Fruit fly (Drosophila melanogaster) whole organism, embryonic: ENCODE results near the gene St2.
A peak's percentile ranks its signal among the peaks of the same experiment; 100 is the strongest.

Source experiments
- Abd-B ChIP-seq: fragments of 200-800 bp; sonication (Bioruptor generic); optimal IDR thresholded peaks from 2 replicates; lab custom pipeline; 2018; ENCODE audit warnings: missing biosample characterization, mild to moderate bottlenecking, missing genetic modification characterization, moderate library complexity
- Atf-2 ChIP-seq: fragments of 200-800 bp; sonication (Bioruptor generic); optimal IDR thresholded peaks from 2 replicates; lab custom pipeline; 2016; ENCODE audit warnings: missing biosample characterization, missing genetic modification characterization
- Bdp1 ChIP-seq: fragments of 200-800 bp; sonication (Bioruptor generic); optimal IDR thresholded peaks from 3 replicates; lab custom pipeline; 2016; ENCODE audit warnings: missing biosample characterization, missing genetic modification characterization
- Blimp-1 ChIP-seq: fragments of 200-800 bp; sonication (Bioruptor generic); optimal IDR thresholded peaks from 3 replicates; lab custom pipeline; 2018; ENCODE audit warnings: missing biosample characterization, missing genetic modification characterization, mild to moderate bottlenecking, moderate library complexity, missing genetic modification reagents
- BtbVII ChIP-seq: fragments of 200-800 bp; sonication (Bioruptor generic); optimal IDR thresholded peaks from 3 replicates; lab custom pipeline; 2017; ENCODE audit warnings: missing biosample characterization, mild to moderate bottlenecking, missing genetic modification characterization
- CG11085 ChIP-seq: fragments of 200-800 bp; sonication (Bioruptor generic); IDR thresholded peaks from 2 replicates; pipeline ENCODE4 v1.3.6; 2022; ENCODE audit warnings: missing biosample characterization, missing genetic modification characterization
- CG11504 ChIP-seq: fragments of 200-800 bp; sonication (Bioruptor generic); optimal IDR thresholded peaks from 3 replicates; lab custom pipeline; 2019; ENCODE audit warnings: missing biosample characterization, mild to moderate bottlenecking, missing genetic modification characterization, moderate library complexity
- CG12071 ChIP-seq: fragments of 200-800 bp; sonication (Bioruptor generic); optimal IDR thresholded peaks from 3 replicates; lab custom pipeline; 2018; ENCODE audit warnings: missing biosample characterization, mild to moderate bottlenecking, missing genetic modification characterization
- CG13424 ChIP-seq: fragments of 200-800 bp; sonication (Bioruptor generic); optimal IDR thresholded peaks from 2 replicates; lab custom pipeline; 2019; ENCODE audit warnings: missing biosample characterization, mild to moderate bottlenecking, missing genetic modification characterization, moderate library complexity
- CG13894 ChIP-seq: fragments of 200-800 bp; sonication (Bioruptor generic); optimal IDR thresholded peaks from 3 replicates; lab custom pipeline; 2018; ENCODE audit warnings: missing biosample characterization, mild to moderate bottlenecking, missing genetic modification characterization, moderate library complexity
- CG15696 ChIP-seq: fragments of 200-800 bp; sonication (Bioruptor generic); optimal IDR thresholded peaks from 2 replicates; lab custom pipeline; 2019; ENCODE audit warnings: missing biosample characterization, mild to moderate bottlenecking, missing genetic modification characterization, moderate library complexity
- CG1603 ChIP-seq: fragments of 200-800 bp; sonication (Bioruptor generic); optimal IDR thresholded peaks from 2 replicates; lab custom pipeline; 2019; ENCODE audit warnings: missing biosample characterization, mild to moderate bottlenecking, missing genetic modification characterization, moderate library complexity
- CG17568 ChIP-seq: fragments of 200-800 bp; sonication (Bioruptor generic); optimal IDR thresholded peaks from 2 replicates; lab custom pipeline; 2018; ENCODE audit warnings: missing biosample characterization, mild to moderate bottlenecking, missing genetic modification characterization, moderate library complexity
- CG31388 ChIP-seq: fragments of 200-800 bp; sonication (Bioruptor generic); optimal IDR thresholded peaks from 2 replicates; lab custom pipeline; 2016; ENCODE audit warnings: missing biosample characterization, missing genetic modification characterization
- CG31441 ChIP-seq: fragments of 200-800 bp; sonication (Bioruptor generic); IDR thresholded peaks from 2 replicates; pipeline ENCODE4 v1.3.6; 2022; ENCODE audit warnings: missing biosample characterization, missing genetic modification characterization
- CG4617 ChIP-seq: fragments of 200-800 bp; sonication (Bioruptor generic); optimal IDR thresholded peaks from 3 replicates; lab custom pipeline; 2016; ENCODE audit warnings: missing biosample characterization, missing genetic modification characterization, borderline replicate concordance
- CG6654 ChIP-seq: fragments of 200-800 bp; sonication (Bioruptor generic); optimal IDR thresholded peaks from 2 replicates; lab custom pipeline; 2017; ENCODE audit warnings: missing biosample characterization, mild to moderate bottlenecking, missing genetic modification characterization
- CG7839 ChIP-seq: fragments of 200-800 bp; sonication (Bioruptor generic); optimal IDR thresholded peaks from 3 replicates; lab custom pipeline; 2018; ENCODE audit warnings: missing biosample characterization, mild to moderate bottlenecking, missing genetic modification characterization, moderate library complexity
- CG9932 ChIP-seq: fragments of 200-800 bp; sonication (Bioruptor generic); IDR thresholded peaks from 2 replicates; pipeline ENCODE4 v1.3.6; 2022; ENCODE audit warnings: missing biosample characterization, missing genetic modification characterization
- CTCF ChIP-seq: fragments of 200-800 bp; sonication (Bioruptor generic); optimal IDR thresholded peaks from 2 replicates; lab custom pipeline; 2017; ENCODE audit warnings: missing biosample characterization, mild to moderate bottlenecking, missing genetic modification characterization, moderate library complexity
- CoRest ChIP-seq: fragments of 200-800 bp; sonication (Bioruptor generic); optimal IDR thresholded peaks from 3 replicates; lab custom pipeline; 2018; ENCODE audit warnings: missing biosample characterization, mild to moderate bottlenecking, missing genetic modification characterization, moderate library complexity
- Dek ChIP-seq: fragments of 200-800 bp; sonication (Bioruptor generic); optimal IDR thresholded peaks from 3 replicates; lab custom pipeline; 2019; ENCODE audit warnings: missing biosample characterization, mild to moderate bottlenecking, missing genetic modification characterization, moderate library complexity
- Dip3 ChIP-seq: fragments of 200-800 bp; sonication (Bioruptor generic); optimal IDR thresholded peaks from 3 replicates; lab custom pipeline; 2016; ENCODE audit warnings: missing biosample characterization, missing genetic modification characterization
- Drgx ChIP-seq: fragments of 200-800 bp; sonication (Bioruptor generic); IDR thresholded peaks from 2 replicates; pipeline ENCODE4 v1.3.6; 2022; ENCODE audit warnings: missing biosample characterization, missing genetic modification characterization
- Gug ChIP-seq: fragments of 200-800 bp; sonication (Bioruptor generic); IDR thresholded peaks from 4 replicates; pipeline ENCODE4 v1.3.6; 2022; ENCODE audit warnings: missing biosample characterization, missing genetic modification characterization
- Hr51 ChIP-seq, 2 experiments: fragments of 200-800 bp; sonication (Bioruptor generic); optimal IDR thresholded peaks; 2 replicates in 1 of 2; 3 replicates in 1 of 2; lab custom pipeline; 2016 to 2018; ENCODE audit warnings: missing biosample characterization in 2 of 2, missing genetic modification characterization in 2 of 2, mild to moderate bottlenecking in 1 of 2, moderate library complexity in 1 of 2
- Mrtf ChIP-seq: fragments of 200-800 bp; sonication (Bioruptor generic); IDR thresholded peaks from 3 replicates; pipeline ENCODE4 v1.3.6; 2022; ENCODE audit warnings: missing biosample characterization, missing genetic modification characterization
- Scr ChIP-seq: fragments of 200-800 bp; sonication (Bioruptor generic); IDR thresholded peaks from 2 replicates; pipeline ENCODE4 v1.3.6; 2022; ENCODE audit warnings: missing biosample characterization, missing genetic modification characterization; ENCODE audit not compliant: partially characterized antibody
- TFAM ChIP-seq: fragments of 200-800 bp; sonication (Bioruptor generic); optimal IDR thresholded peaks from 2 replicates; lab custom pipeline; 2017; ENCODE audit warnings: missing biosample characterization, missing genetic modification characterization, inconsistent platforms
- Xrp1 ChIP-seq: fragments of 200-800 bp; sonication (Bioruptor generic); IDR thresholded peaks from 2 replicates; pipeline ENCODE4 v1.3.6; 2022; ENCODE audit warnings: missing biosample characterization, missing genetic modification characterization
- abd-A ChIP-seq: fragments of 200-800 bp; sonication (Bioruptor generic); optimal IDR thresholded peaks from 3 replicates; lab custom pipeline; 2019; ENCODE audit warnings: missing biosample characterization, mild to moderate bottlenecking, missing genetic modification characterization, moderate library complexity
- ara ChIP-seq: fragments of 200-800 bp; sonication (Bioruptor generic); IDR thresholded peaks from 2 replicates; pipeline ENCODE4 v1.3.6; 2022; ENCODE audit warnings: missing biosample characterization, missing genetic modification characterization
- dmrt11E ChIP-seq: fragments of 200-800 bp; sonication (Bioruptor generic); optimal IDR thresholded peaks from 3 replicates; lab custom pipeline; 2018; ENCODE audit warnings: missing biosample characterization, mild to moderate bottlenecking, missing genetic modification characterization, moderate library complexity
- dysf ChIP-seq: fragments of 200-800 bp; sonication (Bioruptor generic); IDR thresholded peaks from 3 replicates; pipeline ENCODE4 v1.3.6; 2022; ENCODE audit warnings: missing biosample characterization, missing genetic modification characterization
- fd96Cb ChIP-seq: fragments of 200-800 bp; sonication (Bioruptor generic); optimal IDR thresholded peaks from 2 replicates; lab custom pipeline; 2018; ENCODE audit warnings: missing biosample characterization, mild to moderate bottlenecking, missing genetic modification characterization, moderate library complexity
- gem ChIP-seq: fragments of 200-800 bp; sonication (Bioruptor generic); optimal IDR thresholded peaks from 2 replicates; lab custom pipeline; 2019; ENCODE audit warnings: missing biosample characterization, mild to moderate bottlenecking, missing genetic modification characterization, moderate library complexity
- grau ChIP-seq: fragments of 200-800 bp; optimal IDR thresholded peaks from 3 replicates; lab custom pipeline; 2019; ENCODE audit warnings: missing biosample characterization, mild to moderate bottlenecking, missing genetic modification characterization, moderate library complexity
- gro ChIP-seq: fragments of 200-800 bp; sonication (Bioruptor generic); optimal IDR thresholded peaks from 2 replicates; lab custom pipeline; 2016; ENCODE audit warnings: missing biosample characterization, missing genetic modification characterization
- hbn ChIP-seq: fragments of 200-800 bp; sonication (Bioruptor generic); IDR thresholded peaks from 2 replicates; pipeline ENCODE4 v1.3.6; 2022; ENCODE audit warnings: missing biosample characterization, missing genetic modification characterization; ENCODE audit not compliant: partially characterized antibody
- lola ChIP-seq, 3 experiments: fragments of >200 bp in 2 of 3; fragments of 200-800 bp in 1 of 3; sonication (Bioruptor generic) in 1 of 3; optimal IDR thresholded peaks; 2 replicates each; lab custom pipeline; 2017 to 2019; ENCODE audit warnings: missing biosample characterization in 3 of 3, missing genetic modification characterization in 3 of 3, mild to moderate bottlenecking in 1 of 3, moderate library complexity in 1 of 3
- otp ChIP-seq: fragments of 200-800 bp; sonication (Bioruptor generic); IDR thresholded peaks from 3 replicates; pipeline ENCODE4, ENCODE4 v1.3.6; 2022; ENCODE audit warnings: missing biosample characterization, missing genetic modification characterization
- pfk ChIP-seq: fragments of 200-800 bp; sonication (Bioruptor generic); optimal IDR thresholded peaks from 2 replicates; lab custom pipeline; 2018; ENCODE audit warnings: missing biosample characterization, mild to moderate bottlenecking, missing genetic modification characterization, moderate library complexity
- phol ChIP-seq: fragments of 200-800 bp; sonication (Bioruptor generic); optimal IDR thresholded peaks from 3 replicates; lab custom pipeline; 2018; ENCODE audit warnings: missing biosample characterization, mild to moderate bottlenecking, missing genetic modification characterization, moderate library complexity
- row ChIP-seq: fragments of 200-800 bp; sonication (Bioruptor generic); IDR thresholded peaks from 3 replicates; pipeline ENCODE4 v1.3.6; 2022; ENCODE audit warnings: missing biosample characterization, missing genetic modification characterization
- salm ChIP-seq: fragments of 200-800 bp; sonication (Bioruptor generic); optimal IDR thresholded peaks from 2 replicates; lab custom pipeline; 2018; ENCODE audit warnings: missing biosample characterization, mild to moderate bottlenecking, missing genetic modification characterization
- sens ChIP-seq: fragments of 200-800 bp; sonication (Bioruptor generic); peaks from one replicate; lab custom pipeline; 2016; ENCODE audit warnings: missing biosample characterization, missing genetic modification characterization
- slbo ChIP-seq: fragments of 200-800 bp; sonication (Bioruptor generic); IDR thresholded peaks from 2 replicates; pipeline ENCODE4 v1.3.6; 2022; ENCODE audit warnings: missing biosample characterization, missing genetic modification characterization
- usp ChIP-seq: fragments of >200 bp; optimal IDR thresholded peaks from 2 replicates; lab custom pipeline; 2017; ENCODE audit warnings: missing biosample characterization, missing genetic modification characterization
- vvl ChIP-seq: fragments of 200-800 bp; sonication (Bioruptor generic); IDR thresholded peaks from 2 replicates; pipeline ENCODE4 v1.3.6; 2022; ENCODE audit warnings: missing biosample characterization, missing genetic modification characterization

The St2 gene

DNA sequence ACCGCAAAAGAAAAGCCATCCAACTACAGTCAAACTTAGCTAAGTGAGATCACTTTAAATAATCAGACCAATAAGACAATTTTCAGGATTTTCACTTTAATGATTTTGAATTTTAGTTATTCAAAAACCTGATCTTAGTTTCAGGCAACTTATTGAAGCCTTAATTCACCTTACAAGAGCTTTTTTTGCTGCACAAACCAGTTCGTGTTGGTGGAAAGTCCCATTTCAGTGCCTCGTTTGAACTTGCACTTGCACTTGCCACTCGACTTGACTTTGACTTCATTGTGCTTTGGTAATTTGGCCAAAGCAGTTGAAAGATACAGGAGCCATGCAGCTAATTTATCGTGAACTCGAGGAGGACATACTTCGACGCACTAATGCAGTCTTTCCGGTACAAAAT is at the start of gene St2:
Gene St2, plus strand, starts transcription at position 301 of the 400 bp plus-strand sequence.
- TF ChIP-seq Dip3 (GFP tag; lab: Kevin White, UChicago) = no peak
- TF ChIP-seq abd-A (tag; lab: Kevin White, UChicago) = no peak
- TF ChIP-seq CG4617 (GFP tag; lab: Kevin White, UChicago) = no peak
- TF ChIP-seq dysf (GFP tag; lab: Robert Waterston, UW) = no peak
- no peak for TF ChIP-seq CG31388 (GFP tag; lab: Kevin White, UChicago)
- no peak for TF ChIP-seq Mrtf (GFP tag; lab: Robert Waterston, UW)
- no peak for TF ChIP-seq hbn
- TF ChIP-seq vvl = no peak
- TF ChIP-seq pfk (GFP tag; lab: Kevin White, UChicago) = no peak
- no peak for TF ChIP-seq salm
- TF ChIP-seq CG11085 (GFP tag; lab: Robert Waterston, UW) = no peak
- no peak for TF ChIP-seq BtbVII
- no peak for TF ChIP-seq CG15696 (tag; lab: Kevin White, UChicago)
- TF ChIP-seq otp (GFP tag; lab: Robert Waterston, UW) = no peak
- TF ChIP-seq, all 482 proteins: peak for 0

DNA sequence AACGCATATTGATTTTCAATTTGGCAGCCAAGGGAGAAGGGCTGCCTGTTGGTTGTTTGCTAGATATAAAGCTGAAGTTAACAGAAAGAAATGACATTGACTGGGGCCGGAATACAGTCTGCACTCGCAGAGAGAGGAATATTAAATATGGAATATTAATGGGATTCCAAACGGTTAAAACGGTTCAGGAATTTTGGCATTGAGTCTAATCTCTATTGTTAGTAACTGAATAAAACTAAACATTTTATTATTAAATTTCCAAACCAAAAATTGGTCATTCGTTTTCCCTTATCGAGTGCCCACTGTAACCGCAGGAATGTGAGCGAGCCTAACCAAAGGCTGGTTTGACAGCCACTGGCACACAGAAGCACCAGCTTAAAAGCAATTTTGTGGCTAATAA is 38.6 kb upstream of the St2 start:
- TF ChIP-seq Atf-2 (GFP tag; lab: Kevin White, UChicago) = no peak
- TF ChIP-seq gro (GFP tag; lab: Kevin White, UChicago) = no peak
- peak; percentile 3 for TF ChIP-seq CG7839 (tag; lab: Kevin White, UChicago)
- TF ChIP-seq row = peak; percentile 53
- TF ChIP-seq CG11504 = peak; percentile 31
- TF ChIP-seq CG1603 (tag; lab: Kevin White, UChicago) = peak; percentile 19
- 0 out of 3 replicates have a peak, but pooled peaks have one; percentile 28 for TF ChIP-seq dysf (GFP tag; lab: Robert Waterston, UW)
- TF ChIP-seq CG6654 (GFP tag; lab: Kevin White, UChicago) = peak; percentile 71
- 0 out of 2 replicates have a peak, but pooled peaks have one; percentile 23 for TF ChIP-seq slbo (GFP tag; lab: Robert Waterston, UW)
- no peak for TF ChIP-seq TFAM (GFP tag; lab: Kevin White, UChicago)
- peak; percentile 35; the same call in 1 of the 2 replicates for TF ChIP-seq Xrp1 (GFP tag; lab: Robert Waterston, UW)
- peak; percentile 37; the same call in 1 of the 2 replicates for TF ChIP-seq ara (GFP tag; lab: Robert Waterston, UW)
- TF ChIP-seq CG13424 (tag; lab: Kevin White, UChicago) = peak; percentile 1
- TF ChIP-seq grau (tag; lab: Kevin White, UChicago) = peak; percentile 73
- TF ChIP-seq gem (tag; lab: Kevin White, UChicago) = peak; percentile 23
- no peak for TF ChIP-seq Drgx (GFP tag; lab: Robert Waterston, UW)
- TF ChIP-seq CG12071 (GFP tag; lab: Kevin White, UChicago) = no peak
- TF ChIP-seq sens (GFP tag; lab: Kevin White, UChicago) = peak; percentile 83
- peak in 1 of 2 experiments; percentile 14 for TF ChIP-seq Hr51 (GFP tag; optimal IDR thresholded peaks at IDR 0.05; lab: Kevin White, UChicago)
- TF ChIP-seq phol (tag; lab: Kevin White, UChicago) = peak; percentile 3
- TF ChIP-seq dmrt11E = peak; percentile 5
- no peak for TF ChIP-seq Blimp-1 (GFP tag; lab: Kevin White, UChicago)

DNA sequence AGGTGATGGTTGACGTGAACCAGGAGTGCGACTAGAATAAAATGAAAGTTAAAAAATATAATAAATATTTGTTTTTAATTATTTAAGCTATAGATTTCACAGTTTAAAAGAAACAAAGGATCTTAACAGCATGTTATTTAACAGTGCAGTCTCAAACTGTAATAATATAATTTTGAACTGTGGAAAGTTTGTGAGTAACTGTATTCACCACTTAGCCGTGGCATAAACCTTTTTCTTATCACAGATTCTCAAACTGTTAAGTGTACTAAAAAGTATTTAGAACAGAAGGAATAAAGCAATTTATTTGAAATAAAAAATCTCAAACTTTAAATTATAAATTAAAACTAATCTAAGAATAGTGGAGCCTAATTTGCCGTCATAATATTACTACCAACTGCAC is 37.4 kb upstream of the St2 start:
- TF ChIP-seq Abd-B (GFP tag; lab: Kevin White, UChicago) (peak; percentile 42), CG17568 (no peak), fd96Cb (tag; lab: Kevin White, UChicago) (no peak), Bdp1 (GFP tag; lab: Kevin White, UChicago) (no peak), CG31441 (0 out of 2 replicates have a peak, but pooled peaks have one; percentile 14), Gug (GFP tag; lab: Robert Waterston, UW) (no peak), CG13894 (tag; lab: Kevin White, UChicago) (peak; percentile 16), Dek (peak; percentile 56), CTCF (GFP tag; lab: Kevin White, UChicago) (peak; percentile 47), Scr (GFP tag; lab: Robert Waterston, UW) (peak; percentile 38; the same call in 1 of the 2 replicates), CoRest (tag; lab: Kevin White, UChicago) (peak; percentile 82), lola (GFP tag; optimal IDR thresholded peaks at IDR 0.05; lab: Kevin White, UChicago) (no peak), row (no peak), CG9932 (GFP tag; lab: Robert Waterston, UW) (no peak), Xrp1 (GFP tag; lab: Robert Waterston, UW) (no peak), usp (no peak), grau (tag; lab: Kevin White, UChicago) (peak; percentile 12)
